Worm (Caenorhabditis elegans) whole organism, L1 larva: ENCODE measurements around the gene K09A11.1.

Source experiments
- alr-1 ChIP-seq: fragments of 200-800 bp; sonication (Bioruptor generic); optimal IDR thresholded peaks from 2 replicates; lab custom pipeline; 2018; ENCODE audit warnings: borderline replicate concordance, mild to moderate bottlenecking, missing genetic modification characterization, missing compliant biosample characterization
- aly-2 ChIP-seq: fragments of 150-350 bp; optimal IDR thresholded peaks from 2 replicates; lab custom pipeline; 2014; ENCODE audit warnings: missing biosample characterization, missing genetic modification characterization
- ceh-8 ChIP-seq: fragments of 200-800 bp; sonication (Bioruptor generic); optimal IDR thresholded peaks from 2 replicates; lab custom pipeline; 2018; ENCODE audit warnings: mild to moderate bottlenecking, missing genetic modification characterization, moderate library complexity, missing compliant biosample characterization
- ceh-82 ChIP-seq, 3 experiments: fragments of 150-350 bp in 1 of 3; sonication (generic microtip) in 2 of 3; optimal IDR thresholded peaks; 2 replicates each; lab custom pipeline; 2014 to 2017; ENCODE audit warnings: missing biosample characterization in 3 of 3, missing genetic modification characterization in 3 of 3
- ces-1 ChIP-seq: fragments of 150-350 bp; optimal IDR thresholded peaks from 2 replicates; lab custom pipeline; 2014; ENCODE audit warnings: missing biosample characterization, missing genetic modification reagents, missing genetic modification characterization
- dpl-1 ChIP-seq, 3 experiments: fragments of 150-350 bp in 2 of 3; sonication (generic microtip) in 1 of 3; optimal IDR thresholded peaks; 2 replicates each; lab custom pipeline; 2014 to 2017; ENCODE audit warnings: missing biosample characterization in 3 of 3, missing genetic modification characterization in 3 of 3, missing genetic modification reagents in 3 of 3
- dsc-1 ChIP-seq: sonication (generic microtip); optimal IDR thresholded peaks from 2 replicates; lab custom pipeline; 2016; ENCODE audit warnings: mild to moderate bottlenecking, missing genetic modification characterization, missing compliant biosample characterization
- efl-1 ChIP-seq, 4 experiments: fragments of 150-350 bp; optimal IDR thresholded peaks in 3 of 4; peaks in 1 of 4; 1 replicate in 1 of 4; 2 replicates in 3 of 4; lab custom pipeline; 2014; ENCODE audit warnings: missing biosample characterization in 2 of 4, missing genetic modification characterization in 2 of 4, missing genetic modification reagents in 2 of 4
- elt-2 ChIP-seq: sonication (generic microtip); optimal IDR thresholded peaks from 2 replicates; lab custom pipeline; 2016; ENCODE audit warnings: missing genetic modification characterization, mild to moderate bottlenecking, inconsistent platforms, missing compliant biosample characterization, missing genetic modification reagents
- elt-3 ChIP-seq, 6 experiments: fragments of 150-350 bp in 1 of 6; sonication (generic microtip); optimal IDR thresholded peaks; 2 replicates each; lab custom pipeline; 2017 to 2018; ENCODE audit warnings: missing biosample characterization in 6 of 6, missing genetic modification characterization in 6 of 6, inconsistent platforms in 1 of 6
- fkh-10 ChIP-seq: sonication (generic microtip); optimal IDR thresholded peaks from 2 replicates; lab custom pipeline; 2017; ENCODE audit warnings: missing biosample characterization, missing genetic modification reagents, missing genetic modification characterization
- fkh-4 ChIP-seq: sonication (generic microtip); optimal IDR thresholded peaks from 2 replicates; lab custom pipeline; 2016; ENCODE audit warnings: missing compliant biosample characterization, missing genetic modification characterization, borderline replicate concordance
- hpl-2 ChIP-seq: fragments of 150-350 bp; optimal IDR thresholded peaks from 2 replicates; lab custom pipeline; 2014; ENCODE audit warnings: missing biosample characterization, missing genetic modification reagents, missing genetic modification characterization
- irx-1 ChIP-seq: sonication (generic microtip); optimal IDR thresholded peaks from 2 replicates; lab custom pipeline; 2016; ENCODE audit warnings: missing genetic modification characterization, missing compliant biosample characterization
- lin-13 ChIP-seq: fragments of 150-350 bp; optimal IDR thresholded peaks from 2 replicates; lab custom pipeline; 2014; ENCODE audit warnings: missing biosample characterization, missing genetic modification reagents, missing genetic modification characterization
- lin-14 ChIP-seq: fragments of 200-800 bp; sonication (Bioruptor generic); optimal IDR thresholded peaks from 2 replicates; lab custom pipeline; 2018; ENCODE audit warnings: mild to moderate bottlenecking, missing genetic modification characterization, moderate library complexity, missing compliant biosample characterization
- lin-15B ChIP-seq: fragments of 150-350 bp; sonication (generic microtip); optimal IDR thresholded peaks from 3 replicates; lab custom pipeline; 2014; ENCODE audit warnings: missing biosample characterization, missing genetic modification characterization
- lsy-2 ChIP-seq, 2 experiments: fragments of 150-350 bp; optimal IDR thresholded peaks; 2 replicates each; lab custom pipeline; 2014; ENCODE audit warnings: missing biosample characterization in 2 of 2, missing genetic modification characterization in 2 of 2
- mab-9 ChIP-seq: fragments of 200-800 bp; sonication (Bioruptor generic); IDR thresholded peaks from 2 replicates; pipeline ENCODE4 v1.3.6; 2022; ENCODE audit warnings: missing genetic modification reagents, missing genetic modification characterization, missing compliant biosample characterization
- mdl-1 ChIP-seq, 2 experiments: fragments of 150-350 bp; optimal IDR thresholded peaks; 2 replicates each; lab custom pipeline; 2014 to 2017; ENCODE audit warnings: missing biosample characterization in 2 of 2, missing genetic modification characterization in 2 of 2, inconsistent platforms in 1 of 2
- mep-1 ChIP-seq: fragments of 150-350 bp; optimal IDR thresholded peaks from 2 replicates; lab custom pipeline; 2014; ENCODE audit warnings: missing biosample characterization, missing genetic modification characterization
- nhr-12 ChIP-seq: sonication (generic microtip); optimal IDR thresholded peaks from 2 replicates; lab custom pipeline; 2017; ENCODE audit warnings: missing biosample characterization, missing genetic modification characterization
- nhr-20 ChIP-seq: sonication (generic microtip); optimal IDR thresholded peaks from 2 replicates; lab custom pipeline; 2016; ENCODE audit warnings: mild to moderate bottlenecking, missing genetic modification characterization, missing compliant biosample characterization
- nhr-47 ChIP-seq: sonication (generic microtip); optimal IDR thresholded peaks from 2 replicates; lab custom pipeline; 2016; ENCODE audit warnings: mild to moderate bottlenecking, missing genetic modification characterization, moderate library complexity, missing compliant biosample characterization
- nhr-71 ChIP-seq: sonication (generic microtip); optimal IDR thresholded peaks from 2 replicates; lab custom pipeline; 2016; ENCODE audit warnings: mild to moderate bottlenecking, missing genetic modification characterization, moderate library complexity, missing compliant biosample characterization
- nhr-76 ChIP-seq: sonication (generic microtip); optimal IDR thresholded peaks from 2 replicates; lab custom pipeline; 2017; ENCODE audit warnings: missing biosample characterization, missing genetic modification characterization
- nhr-77 ChIP-seq: fragments of 150-350 bp; optimal IDR thresholded peaks from 2 replicates; lab custom pipeline; 2014; ENCODE audit warnings: missing biosample characterization, missing genetic modification characterization
- nhr-84 ChIP-seq: sonication (generic microtip); optimal IDR thresholded peaks from 2 replicates; lab custom pipeline; 2017; ENCODE audit warnings: missing biosample characterization, missing genetic modification characterization
- pag-3 ChIP-seq: sonication (generic microtip); optimal IDR thresholded peaks from 2 replicates; lab custom pipeline; 2017; ENCODE audit warnings: missing genetic modification characterization, mild to moderate bottlenecking, missing compliant biosample characterization, antibody characterized with exemption, borderline replicate concordance; ENCODE audit not compliant: insufficient read depth
- pqm-1 ChIP-seq: sonication (generic microtip); optimal IDR thresholded peaks from 3 replicates; lab custom pipeline; 2017; ENCODE audit warnings: missing biosample characterization, missing genetic modification characterization
- rnt-1 ChIP-seq: sonication (generic microtip); optimal IDR thresholded peaks from 2 replicates; lab custom pipeline; 2016; ENCODE audit warnings: mild to moderate bottlenecking, missing genetic modification characterization, moderate library complexity, missing compliant biosample characterization
- skn-1 ChIP-seq: fragments of 150-350 bp; optimal IDR thresholded peaks from 2 replicates; lab custom pipeline; 2014; ENCODE audit warnings: missing biosample characterization, missing genetic modification characterization
- snpc-4 ChIP-seq: fragments of 150-350 bp; optimal IDR thresholded peaks from 2 replicates; lab custom pipeline; 2014; ENCODE audit warnings: missing biosample characterization, missing genetic modification characterization
- sox-4 ChIP-seq: sonication (generic microtip); optimal IDR thresholded peaks from 2 replicates; lab custom pipeline; 2016; ENCODE audit warnings: missing genetic modification characterization, missing compliant biosample characterization
- sup-37 ChIP-seq: fragments of 200-800 bp; sonication (Bioruptor generic); optimal IDR thresholded peaks from 2 replicates; lab custom pipeline; 2018; ENCODE audit warnings: mild to moderate bottlenecking, missing genetic modification characterization, missing compliant biosample characterization
- tbx-2 ChIP-seq: sonication (generic microtip); optimal IDR thresholded peaks from 2 replicates; lab custom pipeline; 2016; ENCODE audit warnings: missing genetic modification characterization, missing compliant biosample characterization
- unc-130 ChIP-seq: fragments of 150-350 bp; optimal IDR thresholded peaks from 2 replicates; lab custom pipeline; 2017; ENCODE audit warnings: missing biosample characterization, missing genetic modification characterization, inconsistent platforms
- unc-86 ChIP-seq: sonication (generic microtip); optimal IDR thresholded peaks from 2 replicates; lab custom pipeline; 2016; ENCODE audit warnings: missing genetic modification characterization, missing compliant biosample characterization
- unc-98 ChIP-seq: fragments of 200-800 bp; sonication (Bioruptor generic); IDR thresholded peaks from 2 replicates; pipeline ENCODE4 v1.3.6; 2022; ENCODE audit warnings: missing genetic modification characterization, missing compliant biosample characterization
- vab-15 ChIP-seq: sonication (generic microtip); optimal IDR thresholded peaks from 2 replicates; lab custom pipeline; 2017; ENCODE audit warnings: missing genotype, mild to moderate bottlenecking, missing genetic modification characterization, missing compliant biosample characterization
- zag-1 ChIP-seq: fragments of 150-350 bp; optimal IDR thresholded peaks from 2 replicates; lab custom pipeline; 2014; ENCODE audit warnings: missing biosample characterization, missing genetic modification characterization

K09A11.1 gene

DNA sequence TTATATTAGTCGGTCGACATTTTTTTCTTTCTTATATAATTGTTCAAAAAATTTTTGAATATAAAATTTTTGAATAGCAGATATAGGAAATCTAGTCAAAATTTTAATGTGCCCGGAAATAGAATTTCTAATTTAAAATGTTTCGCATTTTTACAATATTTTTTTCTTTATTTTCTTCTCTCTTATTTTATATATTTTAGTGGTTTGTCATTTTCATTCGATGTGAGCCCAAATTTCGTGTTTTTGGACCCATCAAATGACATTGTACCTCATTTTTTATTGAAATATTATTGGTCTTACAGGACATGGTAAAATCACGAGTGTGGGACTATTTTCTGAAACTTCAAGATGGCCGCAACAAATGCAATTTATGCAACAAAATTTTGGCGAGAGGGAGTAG, at the start of gene K09A11.1:
TSS of gene K09A11.1 (plus strand) at position 301 of the 400 bp plus-strand sequence.
- TF ChIP-seq zag-1 (tag; lab: Kevin White, UChicago) (no peak), pag-3 (tag; lab: Kevin White, UChicago) (no peak), ceh-82 (tag; optimal IDR thresholded peaks at IDR 0.05; lab: Kevin White, UChicago) (no peak), aly-2 (tag; lab: Kevin White, UChicago) (no peak), alr-1 (tag; lab: Kevin White, UChicago) (no peak), elt-2 (tag; lab: Kevin White, UChicago) (no peak), mep-1 (tag; lab: Kevin White, UChicago) (no peak), sup-37 (GFP tag; lab: Kevin White, UChicago) (no peak), elt-3 (tag; optimal IDR thresholded peaks at IDR 0.05; lab: Kevin White, UChicago) (no peak), sox-4 (tag; lab: Kevin White, UChicago) (no peak), hpl-2 (GFP tag; lab: Kevin White, UChicago) (no peak), nhr-71 (tag; lab: Kevin White, UChicago) (no peak), nhr-77 (tag; lab: Kevin White, UChicago) (no peak), skn-1 (tag; lab: Kevin White, UChicago) (no peak)
- TF ChIP-seq, all 84 proteins: peak for 0

DNA sequence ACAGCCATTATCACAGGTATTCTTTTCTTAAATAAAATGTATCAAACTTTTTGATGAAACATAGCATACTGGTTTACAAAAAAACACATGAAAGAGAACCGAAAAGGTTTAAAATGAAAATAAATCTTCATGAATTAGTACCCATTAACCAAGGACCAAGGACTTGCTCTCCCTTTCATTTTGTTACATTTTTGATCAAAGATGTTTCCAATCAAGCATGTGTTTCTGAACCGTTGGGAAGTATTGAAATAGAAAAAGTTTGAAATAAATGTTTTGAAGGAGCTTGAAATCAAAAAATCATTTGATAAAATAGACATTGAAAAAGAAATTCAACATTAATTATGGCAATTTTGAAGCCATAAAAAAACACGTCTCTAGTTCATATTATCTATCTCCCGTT, 49.8 kb upstream of the K09A11.1 start:
- TF ChIP-seq fkh-4 (tag; lab: Kevin White, UChicago) (peak; percentile 93), mep-1 (tag; lab: Kevin White, UChicago) (no peak), dsc-1 (tag; lab: Kevin White, UChicago) (peak; percentile 99), mab-9 (GFP tag; lab: Robert Waterston, UW) (no peak), lin-15B (tag; lab: Kevin White, UChicago) (no peak), irx-1 (tag; lab: Kevin White, UChicago) (no peak), pqm-1 (no peak), unc-86 (tag; lab: Kevin White, UChicago) (no peak), sox-4 (tag; lab: Kevin White, UChicago) (no peak), mdl-1 (tag; optimal IDR thresholded peaks at IDR 0.05; lab: Kevin White, UChicago) (no peak), unc-98 (GFP tag; lab: Robert Waterston, UW) (no peak), nhr-71 (tag; lab: Kevin White, UChicago) (no peak), nhr-77 (tag; lab: Kevin White, UChicago) (no peak), lin-13 (GFP tag; lab: Kevin White, UChicago) (no peak)

DNA sequence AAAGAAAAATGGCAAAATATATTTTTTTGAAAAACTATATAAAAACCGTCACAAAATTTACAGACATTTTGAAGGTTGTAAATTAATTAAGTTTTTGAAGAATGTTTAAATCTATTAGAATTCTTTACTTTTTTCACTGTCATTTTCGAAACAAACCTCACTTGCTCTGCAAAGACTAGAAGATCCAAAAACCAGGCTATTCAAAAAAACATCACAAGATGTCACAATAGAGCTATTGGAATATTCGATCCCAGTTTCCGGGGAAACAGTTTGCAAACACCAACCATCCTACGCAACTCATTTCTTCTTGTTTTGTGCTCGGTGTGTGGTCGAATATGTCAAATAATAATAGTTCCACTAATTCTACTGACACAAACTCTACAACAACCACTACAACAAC, 45.5 kb upstream of the K09A11.1 start, which contains the start of gene R12H7.4:
TSS of gene R12H7.4 (plus strand) at position 301 of the 400 bp plus-strand sequence.
- TF ChIP-seq efl-1 (optimal IDR thresholded peaks at IDR 0.05; lab: Kevin White, UChicago) (no peak), efl-1 (GFP tag; optimal IDR thresholded peaks at IDR 0.05 in 1 of 2; lab: Kevin White, UChicago) (peak in 1 of 2 experiments; percentile 29), nhr-84 (tag; lab: Kevin White, UChicago) (no peak), nhr-71 (tag; lab: Kevin White, UChicago) (no peak)

DNA sequence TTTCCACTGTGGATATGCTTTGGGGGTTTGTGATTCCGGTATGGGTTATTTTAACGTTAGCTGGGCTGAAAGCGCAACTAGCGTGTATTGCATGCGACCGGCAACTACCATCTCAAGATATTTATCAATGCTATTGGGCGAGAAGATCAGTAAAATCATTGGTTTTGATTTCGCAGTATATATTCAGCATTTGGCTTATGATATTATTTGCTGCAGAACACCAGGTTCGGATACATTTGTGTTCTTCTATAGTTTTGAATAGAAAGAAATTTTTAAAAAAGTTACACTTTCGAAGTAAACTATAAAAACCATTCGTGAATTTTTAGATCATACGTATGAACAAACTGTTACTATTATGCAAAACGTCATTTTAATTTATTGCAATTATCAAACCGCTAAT, 44.4 kb upstream of the K09A11.1 start:
- TF ChIP-seq dpl-1 (GFP tag; optimal IDR thresholded peaks at IDR 0.05; lab: Kevin White, UChicago), result no peak
- TF ChIP-seq nhr-71 (tag; lab: Kevin White, UChicago), result no peak
- no peak for TF ChIP-seq pag-3 (tag; lab: Kevin White, UChicago)
- no peak for TF ChIP-seq fkh-10
- no peak for TF ChIP-seq nhr-47 (tag; lab: Kevin White, UChicago)
- no peak for TF ChIP-seq ceh-8 (GFP tag; lab: Kevin White, UChicago)
- TF ChIP-seq nhr-76 (tag; lab: Kevin White, UChicago), result no peak
- TF ChIP-seq, all 84 proteins: peak for 0

DNA sequence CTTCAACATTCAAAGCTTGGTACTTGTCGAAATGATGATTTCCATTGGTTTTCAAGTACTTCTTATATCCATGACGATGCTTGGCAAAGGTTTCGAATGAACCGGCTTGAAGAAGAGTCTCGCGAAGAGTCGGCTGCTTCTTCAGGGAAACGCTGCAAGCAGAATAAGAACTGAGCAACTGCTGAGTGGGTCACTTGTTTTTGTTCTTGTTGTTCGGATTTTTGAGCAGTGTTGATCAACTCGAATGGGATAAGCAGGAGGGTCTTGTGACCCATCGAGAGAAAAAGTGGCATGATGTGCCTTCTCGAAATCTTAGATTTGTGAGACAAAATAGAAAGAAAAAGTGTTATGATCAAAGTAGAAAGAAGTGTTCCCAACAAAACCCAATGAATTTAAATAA, 41.7 kb upstream of the K09A11.1 start:
- TF ChIP-seq pag-3 (tag; lab: Kevin White, UChicago) (peak; percentile 71), lin-14 (GFP tag; lab: Kevin White, UChicago) (peak; percentile 69), fkh-10 (no peak), elt-2 (tag; lab: Kevin White, UChicago) (no peak), nhr-84 (tag; lab: Kevin White, UChicago) (no peak), vab-15 (tag; lab: Kevin White, UChicago) (no peak), rnt-1 (peak; percentile 65), hpl-2 (GFP tag; lab: Kevin White, UChicago) (no peak), snpc-4 (tag; lab: Kevin White, UChicago) (peak; percentile 84), nhr-12 (tag; lab: Kevin White, UChicago) (no peak), unc-130 (tag; lab: Kevin White, UChicago) (peak; percentile 36), lsy-2 (tag; optimal IDR thresholded peaks at IDR 0.05; lab: Kevin White, UChicago) (peak in 1 of 2 experiments; percentile 40), skn-1 (tag; lab: Kevin White, UChicago) (no peak), nhr-71 (tag; lab: Kevin White, UChicago) (peak; percentile 59), ces-1 (no peak), alr-1 (tag; lab: Kevin White, UChicago) (no peak), tbx-2 (no peak), nhr-20 (peak; percentile 5)
